Worm (Caenorhabditis elegans) whole organism, L4 larva: ENCODE data around the gene ddo-2.
A peak's percentile ranks its signal among the peaks of the same experiment; 100 is the strongest.

Source experiments
- F26F4.8 ChIP-seq: fragments of 200-800 bp; sonication (Bioruptor generic); conservative IDR thresholded peaks from 2 replicates; pipeline ENCODE4 v1.3.6; 2022; ENCODE audit warnings: missing genetic modification characterization, missing compliant biosample characterization
- R02D3.7 ChIP-seq: fragments of 150-350 bp; sonication (generic microtip); optimal IDR thresholded peaks from 3 replicates; lab custom pipeline; 2014; ENCODE audit warnings: missing biosample characterization, missing genetic modification characterization
- T26A8.4 ChIP-seq: fragments of 200-800 bp; sonication (Bioruptor generic); IDR thresholded peaks from 2 replicates; pipeline ENCODE4 v1.3.6; 2022; ENCODE audit warnings: missing genetic modification characterization, missing compliant biosample characterization
- Y105C5A.15 ChIP-seq: fragments of 200-800 bp; sonication (Bioruptor generic); IDR thresholded peaks from 2 replicates; pipeline ENCODE4 v1.3.6; 2022; ENCODE audit warnings: missing genetic modification characterization, missing compliant biosample characterization
- Y48G9A.11 ChIP-seq: fragments of 200-800 bp; sonication (Bioruptor generic); IDR thresholded peaks from 2 replicates; pipeline ENCODE4 v1.3.6; 2022; ENCODE audit warnings: missing genetic modification reagents, missing genetic modification characterization, missing compliant biosample characterization
- Y5F2A.4 ChIP-seq: fragments of 200-800 bp; sonication (Bioruptor generic); optimal IDR thresholded peaks from 2 replicates; lab custom pipeline; 2018; ENCODE audit warnings: mild to moderate bottlenecking, missing genetic modification characterization, missing compliant biosample characterization
- aha-1 ChIP-seq: fragments of 150-350 bp; peaks from one replicate; lab custom pipeline; 2014; ENCODE audit warnings: missing biosample characterization, missing genetic modification characterization
- arid-1 ChIP-seq: fragments of 200-800 bp; sonication (Bioruptor generic); conservative IDR thresholded peaks from 2 replicates; pipeline ENCODE4 v1.3.6; 2022; ENCODE audit warnings: missing genetic modification reagents, missing genetic modification characterization, missing compliant biosample characterization
- attf-4 ChIP-seq: sonication (generic microtip); optimal IDR thresholded peaks from 3 replicates; lab custom pipeline; 2017; ENCODE audit warnings: missing biosample characterization, missing genetic modification characterization
- ceh-20 ChIP-seq: fragments of 200-800 bp; sonication (Bioruptor generic); IDR thresholded peaks from 2 replicates; pipeline ENCODE4 v1.3.6; 2022; ENCODE audit warnings: missing genetic modification reagents, missing genetic modification characterization, missing compliant biosample characterization
- ceh-82 ChIP-seq: sonication (generic microtip); optimal IDR thresholded peaks from 2 replicates; lab custom pipeline; 2017; ENCODE audit warnings: missing biosample characterization, missing genetic modification characterization
- ctbp-1 ChIP-seq: fragments of 200-800 bp; sonication (Bioruptor generic); IDR thresholded peaks from 2 replicates; pipeline ENCODE4 v1.3.6; 2022; ENCODE audit warnings: missing genetic modification reagents, missing genetic modification characterization, missing compliant biosample characterization
- daf-16 ChIP-seq, 3 experiments: sonication (generic microtip); optimal IDR thresholded peaks; 2 replicates each; lab custom pipeline; 2016 to 2017; ENCODE audit warnings: missing genetic modification characterization in 3 of 3, missing genetic modification reagents in 3 of 3, mild to moderate bottlenecking in 2 of 3, missing compliant biosample characterization in 2 of 3, missing biosample characterization in 1 of 3, moderate library complexity in 1 of 3
- daf-19 ChIP-seq: fragments of 200-800 bp; sonication (Bioruptor generic); conservative IDR thresholded peaks from 2 replicates; pipeline ENCODE4 v1.3.6; 2022; ENCODE audit warnings: missing genetic modification characterization, missing compliant biosample characterization
- daf-8 ChIP-seq: fragments of 200-800 bp; sonication (Bioruptor generic); IDR thresholded peaks from 2 replicates; pipeline ENCODE4 v1.3.6; 2022; ENCODE audit warnings: missing genetic modification characterization, missing compliant biosample characterization
- dpl-1 ChIP-seq: fragments of 150-350 bp; optimal IDR thresholded peaks from 2 replicates; lab custom pipeline; 2014; ENCODE audit warnings: missing biosample characterization, missing genetic modification reagents, missing genetic modification characterization
- duxl-1 ChIP-seq: sonication (generic microtip); optimal IDR thresholded peaks from 2 replicates; lab custom pipeline; 2016; ENCODE audit warnings: mild to moderate bottlenecking, missing genetic modification characterization, moderate library complexity, missing compliant biosample characterization; ENCODE audit not compliant: poor library complexity
- dve-1 ChIP-seq: sonication (generic microtip); optimal IDR thresholded peaks from 2 replicates; lab custom pipeline; 2017; ENCODE audit warnings: antibody characterized with exemption, mild to moderate bottlenecking, missing genetic modification characterization, missing compliant biosample characterization; ENCODE audit not compliant: insufficient read depth
- egl-43 ChIP-seq: fragments of 200-800 bp; sonication (Bioruptor generic); IDR thresholded peaks from 2 replicates; pipeline ENCODE4 v1.3.6; 2022; ENCODE audit warnings: missing genetic modification reagents, missing genetic modification characterization, missing compliant biosample characterization
- gei-8 ChIP-seq: fragments of 200-800 bp; sonication (Bioruptor generic); optimal IDR thresholded peaks from 2 replicates; lab custom pipeline; 2018; ENCODE audit warnings: mild to moderate bottlenecking, missing genetic modification characterization, missing compliant biosample characterization
- hlh-11 ChIP-seq: fragments of 200-800 bp; sonication (Bioruptor generic); optimal IDR thresholded peaks from 2 replicates; lab custom pipeline; 2018; ENCODE audit warnings: mild to moderate bottlenecking, missing genetic modification characterization, missing compliant biosample characterization
- hmg-1.1 ChIP-seq: fragments of 200-800 bp; sonication (Bioruptor generic); IDR thresholded peaks from 2 replicates; pipeline ENCODE4 v1.3.6; 2022; ENCODE audit warnings: missing genetic modification reagents, missing genetic modification characterization, missing compliant biosample characterization
- lin-13 ChIP-seq: fragments of 150-350 bp; optimal IDR thresholded peaks from 2 replicates; lab custom pipeline; 2014; ENCODE audit warnings: missing biosample characterization, missing genetic modification reagents, missing genetic modification characterization
- lin-39 ChIP-seq: fragments of 150-350 bp; optimal IDR thresholded peaks from 2 replicates; lab custom pipeline; 2014; ENCODE audit warnings: missing biosample characterization, missing genetic modification reagents, missing genetic modification characterization
- madf-9 ChIP-seq: fragments of 200-800 bp; sonication (Bioruptor generic); conservative IDR thresholded peaks from 2 replicates; pipeline ENCODE4 v1.3.6; 2022; ENCODE audit warnings: missing genetic modification reagents, missing genetic modification characterization, missing compliant biosample characterization
- mdl-1 ChIP-seq, 2 experiments: fragments of 150-350 bp in 1 of 2; sonication (generic microtip) in 1 of 2; optimal IDR thresholded peaks; 2 replicates each; lab custom pipeline; 2014 to 2017; ENCODE audit warnings: missing biosample characterization in 2 of 2, missing genetic modification characterization in 2 of 2
- mes-2 ChIP-seq: sonication (generic microtip); optimal IDR thresholded peaks from 2 replicates; lab custom pipeline; 2016; ENCODE audit warnings: missing genotype, mild to moderate bottlenecking, missing genetic modification characterization, missing compliant biosample characterization; ENCODE audit not compliant: poor library complexity, severe bottlenecking
- mxl-3 ChIP-seq: fragments of 200-800 bp; sonication (Bioruptor generic); optimal IDR thresholded peaks from 2 replicates; lab custom pipeline; 2018; ENCODE audit warnings: mild to moderate bottlenecking, missing genetic modification characterization, missing compliant biosample characterization
- nhr-102 ChIP-seq: sonication (generic microtip); optimal IDR thresholded peaks from 2 replicates; lab custom pipeline; 2016; ENCODE audit warnings: mild to moderate bottlenecking, missing genetic modification characterization, moderate library complexity, missing compliant biosample characterization
- nhr-11 ChIP-seq: fragments of 150-350 bp; optimal IDR thresholded peaks from 2 replicates; lab custom pipeline; 2014; ENCODE audit warnings: missing biosample characterization, missing genetic modification characterization
- nhr-111 ChIP-seq: fragments of 200-800 bp; sonication (Bioruptor generic); optimal IDR thresholded peaks from 2 replicates; lab custom pipeline; 2018; ENCODE audit warnings: mild to moderate bottlenecking, missing genetic modification characterization, missing compliant biosample characterization
- nhr-28 ChIP-seq: fragments of 150-350 bp; optimal IDR thresholded peaks from 2 replicates; lab custom pipeline; 2014; ENCODE audit warnings: missing biosample characterization, missing genetic modification characterization
- nhr-76 ChIP-seq: fragments of 150-350 bp; optimal IDR thresholded peaks from 2 replicates; lab custom pipeline; 2014; ENCODE audit warnings: missing biosample characterization, missing genetic modification characterization
- php-3 ChIP-seq: fragments of 200-800 bp; sonication (Bioruptor generic); IDR thresholded peaks from 2 replicates; pipeline ENCODE4 v1.3.6; 2022; ENCODE audit warnings: missing genetic modification reagents, missing genetic modification characterization, missing compliant biosample characterization
- pqm-1 ChIP-seq: sonication (generic microtip); optimal IDR thresholded peaks from 2 replicates; lab custom pipeline; 2017; ENCODE audit warnings: missing biosample characterization, missing genetic modification characterization
- saeg-2 ChIP-seq: fragments of 200-800 bp; sonication (Bioruptor generic); IDR thresholded peaks from 2 replicates; pipeline ENCODE4 v1.3.6; 2022; ENCODE audit warnings: missing genetic modification reagents, missing genetic modification characterization, missing compliant biosample characterization
- snpc-1.2 ChIP-seq: fragments of 200-800 bp; sonication (Bioruptor generic); IDR thresholded peaks from 2 replicates; pipeline ENCODE4 v1.3.6; 2022; ENCODE audit warnings: missing genetic modification reagents, missing genetic modification characterization, missing compliant biosample characterization
- snpc-4 ChIP-seq: fragments of 150-350 bp; optimal IDR thresholded peaks from 2 replicates; lab custom pipeline; 2014; ENCODE audit warnings: missing biosample characterization, missing genetic modification characterization
- tag-97 ChIP-seq: fragments of 200-800 bp; sonication (Bioruptor generic); IDR thresholded peaks from 2 replicates; pipeline ENCODE4 v1.3.6; 2022; ENCODE audit warnings: missing genetic modification characterization, missing compliant biosample characterization
- unc-130 ChIP-seq: sonication (generic microtip); optimal IDR thresholded peaks from 2 replicates; lab custom pipeline; 2016; ENCODE audit warnings: missing genetic modification reagents, missing genetic modification characterization, missing compliant biosample characterization
- unc-39 ChIP-seq: sonication (generic microtip); optimal IDR thresholded peaks from 2 replicates; lab custom pipeline; 2017; ENCODE audit warnings: missing biosample characterization, missing genetic modification characterization
- zfp-2 ChIP-seq: sonication (generic microtip); optimal IDR thresholded peaks from 2 replicates; lab custom pipeline; 2016; ENCODE audit warnings: mild to moderate bottlenecking, missing genetic modification characterization, missing compliant biosample characterization
- zfp-3 ChIP-seq: fragments of 200-800 bp; sonication (Bioruptor generic); conservative IDR thresholded peaks from 2 replicates; pipeline ENCODE4 v1.3.6; 2022; ENCODE audit warnings: missing genetic modification reagents, missing genetic modification characterization, missing compliant biosample characterization
- ztf-7 ChIP-seq: fragments of 150-350 bp; optimal IDR thresholded peaks from 2 replicates; lab custom pipeline; 2014; ENCODE audit warnings: missing biosample characterization, missing genetic modification characterization

Gene ddo-2

ce11 chrV:7391933-7392332 is 43.6 kb downstream of the ddo-2 start, which contains the start of gene fbxa-105:
Gene fbxa-105 (minus strand): TSS chrV:7392029.
- TF ChIP-seq mes-2 (no peak), dve-1 (tag; lab: Kevin White, UChicago) (peak; percentile 24), tag-97 (GFP tag; lab: Robert Waterston, UW) (no peak), daf-16 (GFP tag; optimal IDR thresholded peaks at IDR 0.05; lab: Kevin White, UChicago) (no peak), daf-16 (tag; optimal IDR thresholded peaks at IDR 0.05; lab: Kevin White, UChicago) (peak; percentile 59), pqm-1 (tag; lab: Kevin White, UChicago) (peak; percentile 77), snpc-4 (tag; lab: Kevin White, UChicago) (no peak), zfp-2 (tag; lab: Kevin White, UChicago) (no peak), attf-4 (tag; lab: Kevin White, UChicago) (no peak), mdl-1 (tag; optimal IDR thresholded peaks at IDR 0.05; lab: Kevin White, UChicago) (no peak), nhr-28 (tag; lab: Kevin White, UChicago) (peak; percentile 26)

ce11 chrV:7389771-7390170 is 45.7 kb downstream of the ddo-2 start, which contains the start of gene C02H6.1:
Gene C02H6.1 (minus strand): TSS chrV:7389871.
- no peak for TF ChIP-seq zfp-3 (GFP tag; lab: Robert Waterston, UW)
- no peak for TF ChIP-seq egl-43
- TF ChIP-seq snpc-1.2 (GFP tag; lab: Robert Waterston, UW), result no peak
- no peak for TF ChIP-seq duxl-1
- no peak for TF ChIP-seq nhr-102 (tag; lab: Kevin White, UChicago)
- TF ChIP-seq Y105C5A.15 (GFP tag; lab: Robert Waterston, UW), result no peak
- no peak for TF ChIP-seq lin-13 (GFP tag; lab: Kevin White, UChicago)
- TF ChIP-seq ceh-20, result no peak
- no peak for TF ChIP-seq T26A8.4 (GFP tag; lab: Robert Waterston, UW)

ce11 chrV:7387755-7388154 is 47.8 kb downstream of the ddo-2 start, which contains the start of gene C02H6.3:
Gene C02H6.3 (minus strand): TSS chrV:7387855.
- TF ChIP-seq R02D3.7 (tag; lab: Kevin White, UChicago) (no peak), ceh-82 (no peak), gei-8 (GFP tag; lab: Kevin White, UChicago) (no peak), F26F4.8 (GFP tag; lab: Robert Waterston, UW) (no peak), dpl-1 (GFP tag; lab: Kevin White, UChicago) (no peak), nhr-76 (tag; lab: Kevin White, UChicago) (no peak), ztf-7 (no peak), T26A8.4 (GFP tag; lab: Robert Waterston, UW) (no peak), lin-39 (tag; lab: Kevin White, UChicago) (no peak), daf-16 (GFP tag; optimal IDR thresholded peaks at IDR 0.05; lab: Kevin White, UChicago) (no peak), daf-16 (tag; optimal IDR thresholded peaks at IDR 0.05; lab: Kevin White, UChicago) (no peak), Y5F2A.4 (no peak), hlh-11 (tag; lab: Kevin White, UChicago) (no peak)

- TF ChIP-seq php-3 (no peak), ztf-7 (no peak), hlh-11 (tag; lab: Kevin White, UChicago) (no peak), nhr-111 (GFP tag; lab: Kevin White, UChicago) (no peak), dve-1 (tag; lab: Kevin White, UChicago) (peak; percentile 10), mxl-3 (GFP tag; lab: Kevin White, UChicago) (no peak), unc-39 (tag; lab: Kevin White, UChicago) (no peak), unc-130 (GFP tag; lab: Kevin White, UChicago) (no peak), nhr-102 (tag; lab: Kevin White, UChicago) (no peak), daf-19 (no peak), dpl-1 (GFP tag; lab: Kevin White, UChicago) (no peak), Y48G9A.11 (GFP tag; lab: Robert Waterston, UW) (no peak), nhr-11 (tag; lab: Kevin White, UChicago) (peak; percentile 9), zfp-2 (tag; lab: Kevin White, UChicago) (no peak), aha-1 (tag; lab: Kevin White, UChicago) (no peak), daf-8 (GFP tag; lab: Robert Waterston, UW) (no peak), arid-1 (GFP tag; lab: Robert Waterston, UW) (no peak), madf-9 (GFP tag; lab: Robert Waterston, UW) (no peak), ctbp-1 (GFP tag; lab: Robert Waterston, UW) (no peak), hmg-1.1 (GFP tag; lab: Robert Waterston, UW) (no peak), saeg-2 (no peak)
Observed at ce11 chrV:7386052-7386573, 49.4 kb downstream of the ddo-2 start, which contains the start of gene srp-6. Gene srp-6 (minus strand): TSS chrV:7386102.
